Fruit fly (Drosophila melanogaster) whole organism, embryonic: ENCODE results near the gene CG31103.

ENCODE experiments used
- Atf6 ChIP-seq: fragments of 200-800 bp; sonication (Bioruptor generic); IDR thresholded peaks from 2 replicates; pipeline ENCODE4 v1.3.6; 2022; ENCODE audit warnings: missing biosample characterization, missing genetic modification characterization
- CG10543 ChIP-seq: fragments of 200-800 bp; sonication (Bioruptor generic); optimal IDR thresholded peaks from 3 replicates; lab custom pipeline; 2017; ENCODE audit warnings: missing biosample characterization, mild to moderate bottlenecking, missing genetic modification characterization, moderate library complexity
- CG10654 ChIP-seq: fragments of 200-800 bp; sonication (Bioruptor generic); optimal IDR thresholded peaks from 2 replicates; lab custom pipeline; 2016; ENCODE audit warnings: missing biosample characterization, missing genetic modification characterization
- CG13894 ChIP-seq: fragments of 200-800 bp; sonication (Bioruptor generic); optimal IDR thresholded peaks from 3 replicates; lab custom pipeline; 2018; ENCODE audit warnings: missing biosample characterization, mild to moderate bottlenecking, missing genetic modification characterization, moderate library complexity
- CG1529 ChIP-seq: fragments of 200-800 bp; sonication (Bioruptor generic); optimal IDR thresholded peaks from 3 replicates; lab custom pipeline; 2018; ENCODE audit warnings: missing biosample characterization, missing genetic modification characterization
- CG1647 ChIP-seq: fragments of 200-800 bp; sonication (Bioruptor generic); optimal IDR thresholded peaks from 3 replicates; lab custom pipeline; 2016; ENCODE audit warnings: missing biosample characterization, missing genetic modification characterization
- CG17829 ChIP-seq: fragments of 200-800 bp; optimal IDR thresholded peaks from 2 replicates; lab custom pipeline; 2019; ENCODE audit warnings: missing biosample characterization, mild to moderate bottlenecking, missing genetic modification characterization, moderate library complexity
- CG1832 ChIP-seq: fragments of 200-800 bp; sonication (Bioruptor generic); optimal IDR thresholded peaks from 2 replicates; lab custom pipeline; 2017; ENCODE audit warnings: missing biosample characterization, mild to moderate bottlenecking, missing genetic modification characterization, inconsistent platforms
- CG2116 ChIP-seq: fragments of 200-800 bp; sonication (Bioruptor generic); optimal IDR thresholded peaks from 3 replicates; lab custom pipeline; 2018; ENCODE audit warnings: missing biosample characterization, mild to moderate bottlenecking, missing genetic modification characterization
- CG2678 ChIP-seq: fragments of 200-800 bp; sonication (Bioruptor generic); optimal IDR thresholded peaks from 3 replicates; lab custom pipeline; 2019; ENCODE audit warnings: missing biosample characterization, mild to moderate bottlenecking, missing genetic modification characterization, moderate library complexity
- CG32772 ChIP-seq: fragments of 200-800 bp; sonication (Bioruptor generic); IDR thresholded peaks from 2 replicates; pipeline ENCODE4 v1.3.6; 2022; ENCODE audit warnings: missing biosample characterization, missing genetic modification characterization
- CG42726 ChIP-seq: fragments of 200-800 bp; sonication (Bioruptor generic); IDR thresholded peaks from 2 replicates; pipeline ENCODE4 v1.3.6; 2022; ENCODE audit warnings: missing biosample characterization, missing genetic modification characterization; ENCODE audit not compliant: partially characterized antibody
- CG4360 ChIP-seq: fragments of 200-800 bp; sonication (Bioruptor generic); IDR thresholded peaks from 2 replicates; pipeline ENCODE4 v1.3.6; 2022; ENCODE audit warnings: missing biosample characterization, missing genetic modification characterization
- CG6854 ChIP-seq: fragments of 200-800 bp; sonication (Bioruptor generic); optimal IDR thresholded peaks from 3 replicates; lab custom pipeline; 2017; ENCODE audit warnings: missing biosample characterization, mild to moderate bottlenecking, missing genetic modification characterization
- CG7839 ChIP-seq: fragments of 200-800 bp; sonication (Bioruptor generic); optimal IDR thresholded peaks from 3 replicates; lab custom pipeline; 2018; ENCODE audit warnings: missing biosample characterization, mild to moderate bottlenecking, missing genetic modification characterization, moderate library complexity
- CG9437 ChIP-seq: fragments of 200-800 bp; sonication (Bioruptor generic); optimal IDR thresholded peaks from 2 replicates; lab custom pipeline; 2018; ENCODE audit warnings: missing biosample characterization, mild to moderate bottlenecking, missing genetic modification characterization
- Dek ChIP-seq: fragments of 200-800 bp; sonication (Bioruptor generic); optimal IDR thresholded peaks from 3 replicates; lab custom pipeline; 2019; ENCODE audit warnings: missing biosample characterization, mild to moderate bottlenecking, missing genetic modification characterization, moderate library complexity
- Eip74EF ChIP-seq, 2 experiments: fragments of 200-800 bp in 1 of 2; fragments of >200 bp in 1 of 2; sonication (Bioruptor generic) in 1 of 2; optimal IDR thresholded peaks; 2 replicates each; lab custom pipeline; 2017 to 2019; ENCODE audit warnings: missing biosample characterization in 2 of 2, missing genetic modification characterization in 2 of 2, mild to moderate bottlenecking in 1 of 2, moderate library complexity in 1 of 2
- H2.0 ChIP-seq: fragments of 200-800 bp; sonication (Bioruptor generic); IDR thresholded peaks from 2 replicates; pipeline ENCODE4 v1.3.6; 2022; ENCODE audit warnings: missing biosample characterization, missing genetic modification characterization
- Lhr ChIP-seq: fragments of 200-800 bp; sonication (Bioruptor generic); optimal IDR thresholded peaks from 3 replicates; lab custom pipeline; 2017; ENCODE audit warnings: mild to moderate bottlenecking, missing biosample characterization, missing genetic modification reagents, missing genetic modification characterization
- NFAT ChIP-seq: fragments of 200-800 bp; sonication (Bioruptor generic); IDR thresholded peaks from 2 replicates; pipeline ENCODE4 v1.3.6; 2022; ENCODE audit warnings: missing biosample characterization, missing genetic modification characterization
- Sox102F ChIP-seq: fragments of 200-800 bp; sonication (Bioruptor generic); optimal IDR thresholded peaks from 2 replicates; lab custom pipeline; 2018; ENCODE audit warnings: missing biosample characterization, mild to moderate bottlenecking, missing genetic modification characterization, moderate library complexity
- Sry-δ ChIP-seq: fragments of 200-800 bp; sonication (Bioruptor generic); optimal IDR thresholded peaks from 2 replicates; lab custom pipeline; 2016; ENCODE audit warnings: missing biosample characterization, missing genetic modification characterization
- Vsx1 ChIP-seq: fragments of 200-800 bp; sonication (Bioruptor generic); optimal IDR thresholded peaks from 2 replicates; lab custom pipeline; 2017; ENCODE audit warnings: missing biosample characterization, mild to moderate bottlenecking, missing genetic modification characterization, missing genetic modification reagents
- al ChIP-seq: fragments of 200-800 bp; sonication (Bioruptor generic); IDR thresholded peaks from 2 replicates; pipeline ENCODE4 v1.3.6; 2022; ENCODE audit warnings: missing biosample characterization, missing genetic modification characterization
- bigmax ChIP-seq: fragments of 200-800 bp; sonication (Bioruptor generic); optimal IDR thresholded peaks from 2 replicates; lab custom pipeline; 2018; ENCODE audit warnings: missing biosample characterization, mild to moderate bottlenecking, missing genetic modification characterization
- bsh ChIP-seq, 2 experiments: fragments of 200-800 bp; sonication (Bioruptor generic); optimal IDR thresholded peaks; 2 replicates each; lab custom pipeline; 2017 to 2018; ENCODE audit warnings: mild to moderate bottlenecking in 2 of 2, missing biosample characterization in 2 of 2, missing genetic modification characterization in 2 of 2, moderate library complexity in 1 of 2
- caup ChIP-seq: fragments of 200-800 bp; sonication (Bioruptor generic); optimal IDR thresholded peaks from 3 replicates; lab custom pipeline; 2017; ENCODE audit warnings: missing biosample characterization, mild to moderate bottlenecking, missing genetic modification characterization, moderate library complexity; ENCODE audit not compliant: severe bottlenecking
- chinmo ChIP-seq: fragments of 200-800 bp; sonication (Bioruptor generic); IDR thresholded peaks from 4 replicates; pipeline ENCODE4 v1.3.6; 2022; ENCODE audit warnings: missing biosample characterization, missing genetic modification characterization; ENCODE audit not compliant: partially characterized antibody
- cwo ChIP-seq: fragments of 200-800 bp; sonication (Bioruptor generic); optimal IDR thresholded peaks from 3 replicates; lab custom pipeline; 2017; ENCODE audit warnings: missing biosample characterization, missing genetic modification characterization, mild to moderate bottlenecking, moderate library complexity, missing genetic modification reagents
- dati ChIP-seq: fragments of 200-800 bp; sonication (Bioruptor generic); IDR thresholded peaks from 2 replicates; pipeline ENCODE4 v1.3.6; 2022; ENCODE audit warnings: missing biosample characterization, missing genetic modification characterization
- dpn ChIP-seq, 2 experiments: fragments of 200-800 bp; sonication (Bioruptor generic); optimal IDR thresholded peaks; 3 replicates each; lab custom pipeline; 2016; ENCODE audit warnings: missing biosample characterization in 2 of 2, missing genetic modification characterization in 2 of 2
- knrl ChIP-seq: fragments of 200-800 bp; sonication (Bioruptor generic); IDR thresholded peaks from 3 replicates; pipeline ENCODE4 v1.3.6; 2022; ENCODE audit warnings: missing biosample characterization, missing genetic modification characterization; ENCODE audit not compliant: partially characterized antibody
- lilli ChIP-seq: fragments of 200-800 bp; sonication (Bioruptor generic); optimal IDR thresholded peaks from 3 replicates; lab custom pipeline; 2016; ENCODE audit warnings: missing biosample characterization, missing genetic modification characterization
- nmo ChIP-seq: fragments of 200-800 bp; sonication (Bioruptor generic); optimal IDR thresholded peaks from 2 replicates; lab custom pipeline; 2018; ENCODE audit warnings: missing biosample characterization, mild to moderate bottlenecking, missing genetic modification characterization, moderate library complexity
- nom ChIP-seq: fragments of 200-800 bp; sonication (Bioruptor generic); optimal IDR thresholded peaks from 2 replicates; lab custom pipeline; 2017; ENCODE audit warnings: missing biosample characterization, missing genetic modification characterization, mild to moderate bottlenecking, moderate library complexity, missing genetic modification reagents
- pan ChIP-seq, 4 experiments: fragments of >200 bp in 3 of 4; fragments of 200-800 bp in 1 of 4; sonication (Bioruptor generic) in 1 of 4; optimal IDR thresholded peaks in 3 of 4; IDR thresholded peaks in 1 of 4; 2 replicates each; pipeline versions ENCODE4 v1.3.6 to Lab custom; 2017 to 2022; ENCODE audit warnings: missing biosample characterization in 2 of 4, missing genetic modification characterization in 2 of 4, mixed read lengths in 1 of 4
- pzg ChIP-seq: fragments of 200-800 bp; sonication (Bioruptor generic); optimal IDR thresholded peaks from 3 replicates; lab custom pipeline; 2018; ENCODE audit warnings: missing biosample characterization, mild to moderate bottlenecking, missing genetic modification characterization, moderate library complexity
- sqz ChIP-seq: fragments of 200-800 bp; sonication (Bioruptor generic); optimal IDR thresholded peaks from 3 replicates; lab custom pipeline; 2018; ENCODE audit warnings: missing biosample characterization, mild to moderate bottlenecking, missing genetic modification characterization
- sug ChIP-seq: fragments of 200-800 bp; optimal IDR thresholded peaks from 2 replicates; lab custom pipeline; 2019; ENCODE audit warnings: missing biosample characterization, mild to moderate bottlenecking, missing genetic modification characterization, moderate library complexity
- tin ChIP-seq: fragments of 200-800 bp; sonication (Bioruptor generic); optimal IDR thresholded peaks from 3 replicates; lab custom pipeline; 2016; ENCODE audit warnings: missing biosample characterization, missing genetic modification characterization
- zf30C ChIP-seq: fragments of 200-800 bp; sonication (Bioruptor generic); optimal IDR thresholded peaks from 3 replicates; lab custom pipeline; 2018; ENCODE audit warnings: missing biosample characterization, mild to moderate bottlenecking, missing genetic modification characterization

CG31103 gene

DNA sequence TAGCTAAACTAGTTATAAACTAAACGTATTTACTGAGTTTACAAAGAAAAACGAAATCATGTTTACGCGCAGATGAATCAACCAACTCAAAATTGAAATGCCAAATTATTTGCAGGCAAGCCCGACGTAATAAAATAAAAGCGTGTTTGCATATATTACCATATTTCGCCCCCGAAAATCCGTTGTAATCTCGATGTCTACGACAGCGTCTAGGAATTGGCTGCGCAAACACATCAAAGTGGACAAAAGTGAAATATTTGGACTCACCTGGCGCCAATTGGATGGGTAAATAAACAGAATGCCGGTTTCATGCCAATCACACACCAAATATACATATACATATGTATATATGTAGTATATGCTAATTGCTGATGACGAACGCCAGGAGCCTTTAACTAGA lies 17.0 kb downstream of the CG31103 start (continued):
- no peak for TF ChIP-seq CG6854

DNA sequence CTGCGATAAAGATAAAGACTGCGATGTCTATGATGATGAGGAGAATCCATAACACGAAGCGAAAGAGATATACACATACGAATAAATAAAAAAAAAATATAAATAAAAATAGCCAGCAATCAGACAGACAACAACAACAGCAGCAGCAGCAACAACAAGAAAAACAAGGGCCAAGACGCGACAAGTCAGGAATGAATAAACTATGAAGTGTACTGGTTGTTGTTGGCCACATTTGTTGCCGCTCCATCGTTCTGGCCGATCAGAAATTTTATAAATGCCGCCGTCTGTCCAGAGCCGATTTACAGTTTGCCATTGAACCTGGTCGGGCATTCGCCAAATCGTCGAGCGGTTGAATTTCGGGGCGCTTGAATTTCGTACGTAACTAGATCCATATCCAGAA lies 18.2 kb downstream of the CG31103 start, which contains the start of gene Jhbp7:
TSS of gene Jhbp7 (plus strand) at position 301 of the 400 bp plus-strand sequence.
- TF ChIP-seq nom (GFP tag; lab: Kevin White, UChicago) (peak; percentile 34), al (GFP tag; lab: Robert Waterston, UW) (no peak), CG4360 (GFP tag; lab: Robert Waterston, UW) (peak; percentile 64)

DNA sequence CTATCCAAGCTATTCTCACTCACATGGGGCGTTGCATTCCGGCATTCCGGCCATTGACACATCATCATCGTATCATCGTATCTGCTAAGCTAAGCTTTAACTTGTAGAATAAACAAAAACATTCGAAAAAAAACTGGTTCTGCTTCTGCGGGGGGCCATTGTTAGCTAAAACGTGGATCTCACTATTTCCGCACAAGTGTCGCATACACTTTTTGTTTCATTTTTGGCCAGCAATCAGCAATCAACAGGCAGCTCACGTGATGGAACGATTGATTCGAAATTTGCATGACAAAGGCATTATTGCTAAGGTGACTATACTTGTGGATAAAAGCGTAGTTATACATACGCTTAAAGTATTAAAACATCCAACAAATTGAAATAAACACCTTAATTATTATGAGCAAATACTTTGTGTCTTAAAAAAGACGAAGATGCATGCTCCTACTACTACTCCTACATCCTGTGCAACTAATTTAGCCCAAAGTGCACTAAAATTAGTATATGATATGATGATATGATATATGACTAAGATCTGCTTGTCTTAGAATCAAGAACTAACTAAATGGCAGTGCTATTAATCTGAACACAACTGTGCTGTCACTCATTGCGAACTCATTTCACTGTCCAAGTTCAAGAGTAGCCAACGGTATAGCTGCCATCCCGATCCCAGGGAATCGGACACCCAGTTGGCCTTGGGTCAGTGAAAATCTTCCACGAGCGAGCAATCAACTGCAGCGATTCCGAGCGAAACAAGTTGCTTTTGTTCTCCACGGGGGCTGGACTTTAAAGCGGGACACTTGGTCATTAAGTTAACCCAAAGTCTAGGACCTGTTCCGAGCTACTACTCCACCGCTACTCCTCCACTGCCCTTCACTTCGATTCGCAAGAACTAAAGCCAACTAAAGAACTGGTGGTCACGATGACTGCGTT lies 19.9 kb downstream of the CG31103 start:
- TF ChIP-seq H2.0 (GFP tag; lab: Robert Waterston, UW) (no peak), bigmax (GFP tag; lab: Kevin White, UChicago) (no peak), CG42726 (no peak), pzg (GFP tag; lab: Kevin White, UChicago) (no peak), Sry-δ (GFP tag; lab: Kevin White, UChicago) (no peak), pan (optimal IDR thresholded peaks at IDR 0.05; lab: Kevin White, UChicago) (no peak), pan (GFP tag; optimal IDR thresholded peaks at IDR 0.05 in 1 of 2, IDR thresholded peaks at IDR 0.05 in 1 of 2) (no peak), caup (GFP tag; lab: Kevin White, UChicago) (no peak), Eip74EF (GFP tag; optimal IDR thresholded peaks at IDR 0.05; lab: Kevin White, UChicago) (peak in 1 of 2 experiments; percentile 10), CG7839 (tag; lab: Kevin White, UChicago) (no peak), dpn (GFP tag; optimal IDR thresholded peaks at IDR 0.05; lab: Kevin White, UChicago) (no peak), CG2678 (no peak), nom (GFP tag; lab: Kevin White, UChicago) (peak; percentile 46), CG13894 (tag; lab: Kevin White, UChicago) (no peak), knrl (GFP tag; lab: Robert Waterston, UW) (no peak), Atf6 (GFP tag; lab: Robert Waterston, UW) (0 out of 2 replicates have a peak, but pooled peaks have one; percentile 11), CG10543 (GFP tag; lab: Kevin White, UChicago) (no peak), CG1529 (GFP tag; lab: Kevin White, UChicago) (no peak), CG17829 (tag; lab: Kevin White, UChicago) (no peak), nmo (GFP tag; lab: Kevin White, UChicago) (no peak), dati (GFP tag; lab: Robert Waterston, UW) (no peak), CG1647 (GFP tag; lab: Kevin White, UChicago) (no peak), cwo (GFP tag; lab: Kevin White, UChicago) (peak; percentile 64), chinmo (GFP tag; lab: Robert Waterston, UW) (0 out of 4 replicates have a peak, but pooled peaks have one; percentile 44), CG10654 (GFP tag; lab: Kevin White, UChicago) (no peak), Lhr (no peak), Sox102F (no peak), sug (tag; lab: Kevin White, UChicago) (peak; percentile 84), tin (GFP tag; lab: Kevin White, UChicago) (no peak), CG32772 (no peak), Dek (tag; lab: Kevin White, UChicago) (no peak), zf30C (GFP tag; lab: Kevin White, UChicago) (no peak), CG1832 (GFP tag; lab: Kevin White, UChicago) (no peak), Vsx1 (GFP tag; lab: Kevin White, UChicago) (no peak), lilli (GFP tag; lab: Kevin White, UChicago) (no peak), CG9437 (no peak), NFAT (no peak), CG2116 (GFP tag; lab: Kevin White, UChicago) (no peak), bsh (GFP tag; optimal IDR thresholded peaks at IDR 0.05; lab: Kevin White, UChicago) (no peak), sqz (GFP tag; lab: Kevin White, UChicago) (no peak)
